2 worm cellular contexts compared by ENCODE assay signal in genomic region chrIII:631421-631820, ce11.
A peak's percentile ranks its signal among the peaks of the same experiment; 100 is the strongest.
TF ChIP-seq lines count a peak whose summit lies in the region.

T19C3.6 (minus strand) TSS chrIII:631521.

TF ChIP-seq in whole organism, L4 larva, 104 proteins besides CTCF, POLR2A, EP300 and RAD21:
- TF ChIP-seq ceh-82 (tag; optimal IDR thresholded peaks at IDR 0.05; lab: Kevin White, UChicago) (no peak), lin-38 (GFP tag; IDR thresholded peaks at IDR 0.05; lab: Robert Waterston, UW) (peak; percentile 72)

TF ChIP-seq in whole organism, young adult, 124 proteins besides CTCF, POLR2A, EP300 and RAD21:
- TF ChIP-seq lsl-1 (GFP tag; optimal IDR thresholded peaks at IDR 0.05; lab: Kevin White, UChicago) = peak; percentile 36
- peak; percentile 35 for TF ChIP-seq him-1 (tag; optimal IDR thresholded peaks at IDR 0.05; lab: Kevin White, UChicago)
- peak; percentile 45; the same call in 1 of the 2 replicates for TF ChIP-seq mcd-1 (GFP tag; IDR thresholded peaks at IDR 0.05; lab: Robert Waterston, UW)
- TF ChIP-seq gei-17 (GFP tag; optimal IDR thresholded peaks at IDR 0.05; lab: Kevin White, UChicago) = no peak
